Worm (Caenorhabditis elegans) whole organism, L4 larva: ENCODE results near the gene F58E2.2.

ENCODE experiments used
- fos-1 ChIP-seq: fragments of 150-350 bp; optimal IDR thresholded peaks from 2 replicates; lab custom pipeline; 2014; ENCODE audit warnings: missing biosample characterization, missing genetic modification characterization
- lsy-2 ChIP-seq, 2 experiments: fragments of 150-350 bp in 1 of 2; sonication (generic microtip) in 1 of 2; optimal IDR thresholded peaks; 2 replicates each; lab custom pipeline; 2014 to 2017; ENCODE audit warnings: missing biosample characterization in 2 of 2, missing genetic modification characterization in 2 of 2
- mdt-29 ChIP-seq: fragments of 200-800 bp; sonication (Bioruptor generic); IDR thresholded peaks from 2 replicates; pipeline ENCODE4 v1.3.6; 2022; ENCODE audit warnings: missing genetic modification reagents, missing genetic modification characterization, missing compliant biosample characterization
- snpc-4 ChIP-seq: fragments of 150-350 bp; optimal IDR thresholded peaks from 2 replicates; lab custom pipeline; 2014; ENCODE audit warnings: missing biosample characterization, missing genetic modification characterization

The F58E2.2 gene

DNA sequence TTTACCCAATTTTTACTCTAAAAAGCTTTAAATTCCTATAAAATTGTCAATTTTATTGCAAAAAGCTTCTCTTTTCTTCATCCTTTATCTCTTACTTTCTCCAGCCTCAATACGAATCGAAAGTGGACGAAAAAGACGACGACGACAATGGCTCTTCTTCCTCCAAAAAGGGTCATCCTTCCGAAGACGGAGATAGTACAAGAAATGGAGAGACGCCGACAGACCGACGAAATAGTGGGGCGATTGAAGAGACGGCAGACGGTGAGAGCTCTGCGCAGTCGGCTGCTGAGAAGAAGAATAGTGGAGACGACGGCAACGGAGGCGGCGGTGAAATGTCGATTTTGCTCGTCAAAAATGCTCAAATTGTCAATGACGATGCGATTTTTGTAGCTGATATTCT is 49.5 kb downstream of the F58E2.2 start (continued):
- TF ChIP-seq mdt-29 (GFP tag; lab: Robert Waterston, UW) (no peak), lsy-2 (tag; optimal IDR thresholded peaks at IDR 0.05; lab: Kevin White, UChicago) (peak in 1 of 2 experiments; percentile 49), snpc-4 (tag; lab: Kevin White, UChicago) (peak; percentile 47), fos-1 (tag; lab: Kevin White, UChicago) (no peak)
